Fruit fly (Drosophila melanogaster) whole organism, embryonic: Measurements from ENCODE around the gene CG18749.

ENCODE experiments used
- CG10209 ChIP-seq: fragments of 200-800 bp; sonication (Bioruptor generic); optimal IDR thresholded peaks from 3 replicates; lab custom pipeline; 2017; ENCODE audit warnings: missing biosample characterization, mild to moderate bottlenecking, missing genetic modification characterization, missing genetic modification reagents
- CG12104 ChIP-seq: fragments of 200-800 bp; sonication (Bioruptor generic); optimal IDR thresholded peaks from 3 replicates; lab custom pipeline; 2016; ENCODE audit warnings: missing biosample characterization, missing genetic modification characterization
- CG12769 ChIP-seq: fragments of 200-800 bp; sonication (Bioruptor generic); optimal IDR thresholded peaks from 2 replicates; lab custom pipeline; 2019; ENCODE audit warnings: missing biosample characterization, mild to moderate bottlenecking, missing genetic modification characterization, moderate library complexity
- CG13894 ChIP-seq: fragments of 200-800 bp; sonication (Bioruptor generic); optimal IDR thresholded peaks from 3 replicates; lab custom pipeline; 2018; ENCODE audit warnings: missing biosample characterization, mild to moderate bottlenecking, missing genetic modification characterization, moderate library complexity
- CG14860 ChIP-seq: fragments of 200-800 bp; sonication (Bioruptor generic); IDR thresholded peaks from 3 replicates; pipeline ENCODE4 v1.3.6; 2022; ENCODE audit warnings: missing biosample characterization, missing genetic modification characterization; ENCODE audit not compliant: partially characterized antibody
- CG15011 ChIP-seq: fragments of 200-800 bp; sonication (Bioruptor generic); optimal IDR thresholded peaks from 3 replicates; lab custom pipeline; 2018; ENCODE audit warnings: missing biosample characterization, mild to moderate bottlenecking, missing genetic modification characterization
- CG18476 ChIP-seq: fragments of 200-800 bp; sonication (Bioruptor generic); optimal IDR thresholded peaks from 2 replicates; lab custom pipeline; 2016; ENCODE audit warnings: missing biosample characterization, mild to moderate bottlenecking, missing genetic modification characterization
- CG18599 ChIP-seq: fragments of 200-800 bp; sonication (Bioruptor generic); optimal IDR thresholded peaks from 3 replicates; lab custom pipeline; 2017; ENCODE audit warnings: missing biosample characterization, missing genetic modification characterization, mild to moderate bottlenecking, moderate library complexity, missing genetic modification reagents
- CG2129 ChIP-seq: fragments of 200-800 bp; sonication (Bioruptor generic); IDR thresholded peaks from 2 replicates; pipeline ENCODE4 v1.3.6; 2022; ENCODE audit warnings: missing biosample characterization, missing genetic modification characterization; ENCODE audit not compliant: partially characterized antibody
- CG30431 ChIP-seq: fragments of 200-800 bp; sonication (Bioruptor generic); optimal IDR thresholded peaks from 2 replicates; lab custom pipeline; 2017; ENCODE audit warnings: missing biosample characterization, missing genetic modification characterization
- CG3065 ChIP-seq: fragments of 200-800 bp; sonication (Bioruptor generic); optimal IDR thresholded peaks from 2 replicates; lab custom pipeline; 2016; ENCODE audit warnings: missing biosample characterization, missing genetic modification characterization
- CG31365 ChIP-seq: fragments of 200-800 bp; sonication (Bioruptor generic); optimal IDR thresholded peaks from 2 replicates; lab custom pipeline; 2018; ENCODE audit warnings: missing biosample characterization, mild to moderate bottlenecking, missing genetic modification characterization
- CG3995 ChIP-seq: fragments of 200-800 bp; sonication (Bioruptor generic); optimal IDR thresholded peaks from 3 replicates; lab custom pipeline; 2016; ENCODE audit warnings: missing biosample characterization, missing genetic modification characterization
- CG4328 ChIP-seq: fragments of 200-800 bp; sonication (Bioruptor generic); optimal IDR thresholded peaks from 3 replicates; lab custom pipeline; 2017; ENCODE audit warnings: missing biosample characterization, missing genetic modification reagents, missing genetic modification characterization
- CG5953 ChIP-seq: fragments of 200-800 bp; sonication (Bioruptor generic); IDR thresholded peaks from 2 replicates; pipeline ENCODE4 v1.3.6; 2022; ENCODE audit warnings: missing biosample characterization, missing genetic modification characterization
- CG7556 ChIP-seq: fragments of 200-800 bp; sonication (Bioruptor generic); optimal IDR thresholded peaks from 2 replicates; lab custom pipeline; 2017; ENCODE audit warnings: missing biosample characterization, mild to moderate bottlenecking, missing genetic modification characterization
- CG7786 ChIP-seq: fragments of 200-800 bp; sonication (Bioruptor generic); optimal IDR thresholded peaks from 2 replicates; lab custom pipeline; 2016; ENCODE audit warnings: missing biosample characterization, missing genetic modification characterization
- CG7928 ChIP-seq: fragments of 200-800 bp; sonication (Bioruptor generic); optimal IDR thresholded peaks from 2 replicates; lab custom pipeline; 2017; ENCODE audit warnings: missing biosample characterization, mild to moderate bottlenecking, missing genetic modification characterization
- CG9797 ChIP-seq: fragments of 200-800 bp; sonication (Bioruptor generic); optimal IDR thresholded peaks from 3 replicates; lab custom pipeline; 2018; ENCODE audit warnings: missing biosample characterization, mild to moderate bottlenecking, missing genetic modification characterization
- Camta ChIP-seq: fragments of 200-800 bp; sonication (Bioruptor generic); optimal IDR thresholded peaks from 2 replicates; lab custom pipeline; 2016; ENCODE audit warnings: missing biosample characterization, missing genetic modification characterization
- Fer3 ChIP-seq: fragments of 200-800 bp; sonication (Bioruptor generic); optimal IDR thresholded peaks from 2 replicates; lab custom pipeline; 2018; ENCODE audit warnings: missing biosample characterization, mild to moderate bottlenecking, missing genetic modification characterization, moderate library complexity
- Hmx ChIP-seq: fragments of 200-800 bp; sonication (Bioruptor generic); optimal IDR thresholded peaks from 2 replicates; lab custom pipeline; 2016; ENCODE audit warnings: missing biosample characterization, missing genetic modification characterization
- Hsf ChIP-seq: fragments of 200-800 bp; sonication (Bioruptor generic); optimal IDR thresholded peaks from 3 replicates; lab custom pipeline; 2016; ENCODE audit warnings: missing biosample characterization, missing genetic modification characterization
- Max ChIP-seq: fragments of 200-800 bp; sonication (Bioruptor generic); optimal IDR thresholded peaks from 2 replicates; lab custom pipeline; 2016; ENCODE audit warnings: missing biosample characterization, mild to moderate bottlenecking, missing genetic modification characterization
- PHDP ChIP-seq: fragments of 200-800 bp; sonication (Bioruptor generic); optimal IDR thresholded peaks from 3 replicates; lab custom pipeline; 2018; ENCODE audit warnings: missing biosample characterization, mild to moderate bottlenecking, missing genetic modification characterization, moderate library complexity
- Rfx ChIP-seq: fragments of 200-800 bp; sonication (Bioruptor generic); IDR thresholded peaks from 2 replicates; pipeline ENCODE4 v1.3.6; 2022; ENCODE audit warnings: missing biosample characterization, missing genetic modification characterization
- Stat92E ChIP-seq, 3 experiments: fragments of >200 bp in 2 of 3; fragments of 200-800 bp in 1 of 3; sonication (Bioruptor generic) in 1 of 3; optimal IDR thresholded peaks; 2 replicates each; lab custom pipeline; 2017 to 2019; ENCODE audit warnings: missing biosample characterization in 3 of 3, missing genetic modification characterization in 3 of 3, mild to moderate bottlenecking in 1 of 3, moderate library complexity in 1 of 3
- amos ChIP-seq: fragments of 200-800 bp; sonication (Bioruptor generic); IDR thresholded peaks from 2 replicates; pipeline ENCODE4 v1.3.6; 2022; ENCODE audit warnings: missing biosample characterization, missing genetic modification characterization; ENCODE audit not compliant: partially characterized antibody
- ase ChIP-seq: fragments of 200-800 bp; sonication (Bioruptor generic); IDR thresholded peaks from 3 replicates; pipeline ENCODE4 v1.3.6; 2022; ENCODE audit warnings: missing biosample characterization, missing genetic modification characterization
- cato ChIP-seq: fragments of 200-800 bp; sonication (Bioruptor generic); optimal IDR thresholded peaks from 2 replicates; lab custom pipeline; 2016; ENCODE audit warnings: missing biosample characterization, missing genetic modification characterization, borderline replicate concordance
- fd96Cb ChIP-seq: fragments of 200-800 bp; sonication (Bioruptor generic); optimal IDR thresholded peaks from 2 replicates; lab custom pipeline; 2018; ENCODE audit warnings: missing biosample characterization, mild to moderate bottlenecking, missing genetic modification characterization, moderate library complexity
- gcm2 ChIP-seq: fragments of 200-800 bp; sonication (Bioruptor generic); optimal IDR thresholded peaks from 2 replicates; lab custom pipeline; 2016; ENCODE audit warnings: missing biosample characterization, missing genetic modification characterization
- gro ChIP-seq: fragments of 200-800 bp; sonication (Bioruptor generic); optimal IDR thresholded peaks from 2 replicates; lab custom pipeline; 2016; ENCODE audit warnings: missing biosample characterization, missing genetic modification characterization
- hb ChIP-seq: fragments of 200-800 bp; sonication (Bioruptor generic); IDR thresholded peaks from 3 replicates; pipeline ENCODE4 v1.3.6; 2022; ENCODE audit warnings: missing biosample characterization, missing genetic modification characterization; ENCODE audit not compliant: partially characterized antibody
- hkb ChIP-seq, 2 experiments: fragments of 200-800 bp in 1 of 2; fragments of >200 bp in 1 of 2; sonication (Bioruptor generic) in 1 of 2; IDR thresholded peaks in 1 of 2; optimal IDR thresholded peaks in 1 of 2; 2 replicates each; pipeline versions ENCODE4 v1.3.6 to Lab custom; 2017 to 2022; ENCODE audit warnings: missing biosample characterization in 1 of 2, missing genetic modification characterization in 1 of 2
- hth ChIP-seq: fragments of >200 bp; optimal IDR thresholded peaks from 2 replicates; lab custom pipeline; 2017; ENCODE audit warnings: inconsistent platforms
- ken ChIP-seq: fragments of 200-800 bp; sonication (Bioruptor generic); IDR thresholded peaks from 3 replicates; pipeline ENCODE4 v1.3.6; 2022; ENCODE audit warnings: missing biosample characterization, missing genetic modification characterization
- lab ChIP-seq: fragments of 200-800 bp; sonication (Bioruptor generic); optimal IDR thresholded peaks from 3 replicates; lab custom pipeline; 2017; ENCODE audit warnings: missing biosample characterization, missing genetic modification characterization, mild to moderate bottlenecking, moderate library complexity, missing genetic modification reagents
- nau ChIP-seq: fragments of 200-800 bp; sonication (Bioruptor generic); optimal IDR thresholded peaks from 3 replicates; lab custom pipeline; 2017; ENCODE audit warnings: missing biosample characterization, mild to moderate bottlenecking, missing genetic modification characterization, missing genetic modification reagents
- nom ChIP-seq: fragments of 200-800 bp; sonication (Bioruptor generic); optimal IDR thresholded peaks from 2 replicates; lab custom pipeline; 2017; ENCODE audit warnings: missing biosample characterization, missing genetic modification characterization, mild to moderate bottlenecking, moderate library complexity, missing genetic modification reagents
- p53 ChIP-seq: fragments of 200-800 bp; sonication (Bioruptor generic); optimal IDR thresholded peaks from 2 replicates; lab custom pipeline; 2016; ENCODE audit warnings: missing biosample characterization, missing genetic modification characterization
- prd ChIP-seq, 3 experiments: fragments of >200 bp in 2 of 3; fragments of 200-800 bp in 1 of 3; sonication (Bioruptor generic) in 1 of 3; optimal IDR thresholded peaks in 2 of 3; IDR thresholded peaks in 1 of 3; 2 replicates in 2 of 3; 3 replicates in 1 of 3; pipeline versions ENCODE4 v1.3.6 to Lab custom; 2017 to 2022; ENCODE audit warnings: missing biosample characterization in 1 of 3, missing genetic modification characterization in 1 of 3
- pros ChIP-seq: fragments of 200-800 bp; sonication (Bioruptor generic); optimal IDR thresholded peaks from 3 replicates; lab custom pipeline; 2019; ENCODE audit warnings: missing biosample characterization, mild to moderate bottlenecking, missing genetic modification characterization, moderate library complexity
- sens-2 ChIP-seq: fragments of 200-800 bp; sonication (Bioruptor generic); IDR thresholded peaks from 2 replicates; pipeline ENCODE4 v1.3.6; 2022; ENCODE audit warnings: missing biosample characterization, missing genetic modification characterization
- tll ChIP-seq, 2 experiments: fragments of 200-800 bp in 1 of 2; fragments of >200 bp in 1 of 2; sonication (Bioruptor generic) in 1 of 2; optimal IDR thresholded peaks; 2 replicates each; lab custom pipeline; 2017 to 2019; ENCODE audit warnings: missing biosample characterization in 2 of 2, missing genetic modification characterization in 2 of 2, mild to moderate bottlenecking in 1 of 2, moderate library complexity in 1 of 2
- zfh2 ChIP-seq: fragments of 200-800 bp; sonication (Bioruptor generic); optimal IDR thresholded peaks from 2 replicates; lab custom pipeline; 2016; ENCODE audit warnings: missing biosample characterization, missing genetic modification characterization

CG18749 gene

dm6 chr3R:8264302-8265080 lies 20.6 kb downstream of the CG18749 start, which contains the start of the genes RPA1 and Mcm2 (continued):
- TF ChIP-seq ken (GFP tag; lab: Robert Waterston, UW): peak; percentile 78
- TF ChIP-seq ase (GFP tag; lab: Robert Waterston, UW): peak; percentile 69; the same call in 1 of the 3 replicates
- no peak for TF ChIP-seq pros (GFP tag; lab: Kevin White, UChicago)
- TF ChIP-seq lab (GFP tag; lab: Kevin White, UChicago): no peak
- TF ChIP-seq sens-2 (GFP tag; lab: Robert Waterston, UW): peak; percentile 56; the same call in 1 of the 2 replicates
- TF ChIP-seq p53 (GFP tag; lab: Kevin White, UChicago): peak; percentile 14
- TF ChIP-seq nau (GFP tag; lab: Kevin White, UChicago): no peak
- TF ChIP-seq tll (GFP tag; optimal IDR thresholded peaks at IDR 0.05; lab: Kevin White, UChicago): no peak
- peak; percentile 59 for TF ChIP-seq nom (GFP tag; lab: Kevin White, UChicago)
- peak; percentile 76 for TF ChIP-seq CG10209 (GFP tag; lab: Kevin White, UChicago)
- no peak for TF ChIP-seq hkb (optimal IDR thresholded peaks at IDR 0.05; lab: Kevin White, UChicago)
- no peak; the same call in 1 of the 2 replicates for TF ChIP-seq hkb (GFP tag; IDR thresholded peaks at IDR 0.05; lab: Robert Waterston, UW)
- TF ChIP-seq Hsf: peak; percentile 74
- no peak for TF ChIP-seq CG9797
- TF ChIP-seq hth (lab: Kevin White, UChicago): no peak
- TF ChIP-seq gro (GFP tag; lab: Kevin White, UChicago): no peak
- TF ChIP-seq CG7556 (GFP tag; lab: Kevin White, UChicago): peak; percentile 75
- peak; percentile 57 for TF ChIP-seq Max (GFP tag; lab: Kevin White, UChicago)
- TF ChIP-seq CG14860: no peak
- TF ChIP-seq PHDP: no peak
- TF ChIP-seq CG18476 (GFP tag; lab: Kevin White, UChicago): peak; percentile 50
- TF ChIP-seq fd96Cb (tag; lab: Kevin White, UChicago): peak; percentile 63
- TF ChIP-seq CG4328 (GFP tag; lab: Kevin White, UChicago): peak; percentile 83
- TF ChIP-seq Rfx (GFP tag; lab: Robert Waterston, UW): peak; percentile 91
- no peak for TF ChIP-seq prd (optimal IDR thresholded peaks at IDR 0.05; lab: Kevin White, UChicago)
- peak; percentile 88 for TF ChIP-seq prd (GFP tag; IDR thresholded peaks at IDR 0.05; lab: Robert Waterston, UW)
- no peak for TF ChIP-seq CG3065 (GFP tag; lab: Kevin White, UChicago)
- peak; percentile 52 for TF ChIP-seq CG7786 (GFP tag; lab: Kevin White, UChicago)
- TF ChIP-seq CG13894 (tag; lab: Kevin White, UChicago): peak; percentile 44
- peak; percentile 48 for TF ChIP-seq amos
- peak; percentile 86 for TF ChIP-seq CG31365
- no peak for TF ChIP-seq Hmx (GFP tag; lab: Kevin White, UChicago)
- no peak for TF ChIP-seq Stat92E (GFP tag; optimal IDR thresholded peaks at IDR 0.05; lab: Kevin White, UChicago)
- peak; percentile 93 for TF ChIP-seq CG7928 (GFP tag; lab: Kevin White, UChicago)
- TF ChIP-seq CG15011 (GFP tag; lab: Kevin White, UChicago): no peak
- no peak for TF ChIP-seq CG12769 (tag; lab: Kevin White, UChicago)
- no peak for TF ChIP-seq gcm2
- TF ChIP-seq CG18599 (GFP tag; lab: Kevin White, UChicago): peak; percentile 81
- peak; percentile 67 for TF ChIP-seq CG3995 (GFP tag; lab: Kevin White, UChicago)
- TF ChIP-seq cato (GFP tag; lab: Kevin White, UChicago): peak; percentile 47
- peak; percentile 68 for TF ChIP-seq Fer3 (tag; lab: Kevin White, UChicago)
- TF ChIP-seq zfh2: peak; percentile 74
- TF ChIP-seq CG5953 (GFP tag; lab: Robert Waterston, UW): peak; percentile 35; the same call in 1 of the 2 replicates
- peak; percentile 69 for TF ChIP-seq CG30431 (GFP tag; lab: Kevin White, UChicago)
- TF ChIP-seq Camta: no peak
- TF ChIP-seq CG2129 (GFP tag; lab: Robert Waterston, UW): no peak
- TF ChIP-seq hb (GFP tag; lab: Robert Waterston, UW): no peak
- peak; percentile 68 for TF ChIP-seq CG12104 (GFP tag; lab: Kevin White, UChicago)
